Worm (Caenorhabditis elegans): ENCODE results near the gene clip-1.
A peak's percentile ranks its signal among the peaks of the same experiment; 100 is the strongest.

clip-1 gene

ce11 chrIII:9289815-9290214 is 21.0 kb upstream of the clip-1 start (continued):
- TF ChIP-seq gei-8 (GFP tag; optimal IDR thresholded peaks at IDR 0.05) (no peak), ztf-11 (tag; optimal IDR thresholded peaks at IDR 0.05) (no peak), mxl-3 (GFP tag; optimal IDR thresholded peaks at IDR 0.05) (peak; percentile 5), mxl-2 (GFP tag; conservative IDR thresholded peaks at IDR 0.05) (no peak), cey-2 (tag; optimal IDR thresholded peaks at IDR 0.05; ENCODE audit: borderline replicate concordance, insufficient read depth) (no peak), ces-1 (GFP tag; optimal IDR thresholded peaks at IDR 0.05) (no peak), snpc-1.2 (GFP tag; IDR thresholded peaks at IDR 0.05) (no peak), madf-9 (GFP tag; conservative IDR thresholded peaks at IDR 0.05) (no peak), lsy-2 (tag; optimal IDR thresholded peaks at IDR 0.05) (no peak), Y105C5A.15 (GFP tag; IDR thresholded peaks at IDR 0.05) (no peak), dpl-1 (GFP tag; optimal IDR thresholded peaks at IDR 0.05) (no peak), nhr-6 (tag; optimal IDR thresholded peaks at IDR 0.05) (no peak), D1046.2 (GFP tag; IDR thresholded peaks at IDR 0.05) (no peak), unc-62 (GFP tag; optimal IDR thresholded peaks at IDR 0.05 in 1 of 2) (peak in 1 of 2 experiments; percentile 94), unc-62 (tag; optimal IDR thresholded peaks at IDR 0.05) (no peak), R02D3.7 (tag; optimal IDR thresholded peaks at IDR 0.05) (no peak), nhr-48 (tag; optimal IDR thresholded peaks at IDR 0.05) (peak; percentile 32), T26A8.4 (GFP tag; IDR thresholded peaks at IDR 0.05) (no peak), ZK546.5 (tag; optimal IDR thresholded peaks at IDR 0.05) (no peak), lin-39 (tag; optimal IDR thresholded peaks at IDR 0.05) (no peak), hmg-1.1 (GFP tag; IDR thresholded peaks at IDR 0.05) (no peak), rbr-2 (tag; optimal IDR thresholded peaks at IDR 0.05) (no peak), lim-7 (GFP tag; IDR thresholded peaks at IDR 0.05) (no peak), T20F7.1 (GFP tag; optimal IDR thresholded peaks at IDR 0.05) (peak; percentile 10), madf-5 (GFP tag; IDR thresholded peaks at IDR 0.05) (no peak), pqm-1 (tag; optimal IDR thresholded peaks at IDR 0.05) (peak; percentile 94), daf-16 (GFP tag; optimal IDR thresholded peaks at IDR 0.05) (no peak), daf-16 (tag; optimal IDR thresholded peaks at IDR 0.05) (peak; percentile 76), F49E8.2 (tag; optimal IDR thresholded peaks at IDR 0.05; ENCODE audit: borderline replicate concordance) (no peak), zfp-3 (GFP tag; conservative IDR thresholded peaks at IDR 0.05) (no peak), nhr-42 (GFP tag; IDR thresholded peaks at IDR 0.05) (no peak), unc-39 (tag; optimal IDR thresholded peaks at IDR 0.05) (no peak), attf-4 (tag; optimal IDR thresholded peaks at IDR 0.05) (no peak), php-3 (GFP tag; IDR thresholded peaks at IDR 0.05) (peak; percentile 59; the same call in 1 of the 2 replicates), nhr-111 (GFP tag; optimal IDR thresholded peaks at IDR 0.05) (no peak), pha-4 (GFP tag; IDR thresholded peaks at IDR 0.05) (no peak), pha-4 (tag; optimal IDR thresholded peaks at IDR 0.05) (no peak), nhr-25 (tag; optimal IDR thresholded peaks at IDR 0.05; ENCODE audit: borderline replicate concordance, insufficient read depth) (no peak), sdz-12 (GFP tag; optimal IDR thresholded peaks at IDR 0.05) (no peak), nhr-237 (tag; optimal IDR thresholded peaks at IDR 0.05) (no peak), fkh-10 (GFP tag; optimal IDR thresholded peaks at IDR 0.05) (no peak), fos-1 (tag; optimal IDR thresholded peaks at IDR 0.05) (no peak), Y48G9A.11 (GFP tag; IDR thresholded peaks at IDR 0.05) (no peak), hif-1 (tag; optimal IDR thresholded peaks at IDR 0.05) (no peak), ztf-7 (tag; optimal IDR thresholded peaks at IDR 0.05) (no peak), lin-1 (GFP tag; IDR thresholded peaks at IDR 0.05) (peak; percentile 37; the same call in 1 of the 2 replicates), ceh-82 (tag; optimal IDR thresholded peaks at IDR 0.05) (no peak), lin-13 (GFP tag; optimal IDR thresholded peaks at IDR 0.05) (no peak), set-16 (GFP tag; IDR thresholded peaks at IDR 0.05) (no peak), Y75B8A.6 (GFP tag; IDR thresholded peaks at IDR 0.05) (no peak), daf-8 (GFP tag; IDR thresholded peaks at IDR 0.05) (no peak), F37D6.2 (tag; optimal IDR thresholded peaks at IDR 0.05) (no peak), F10B5.3 (tag; optimal IDR thresholded peaks at IDR 0.05) (no peak)
